Worm (Caenorhabditis elegans) whole organism, early embryonic: ENCODE data around the gene C05G5.7.

Source experiments
- B0310.2 ChIP-seq: sonication (generic microtip); optimal IDR thresholded peaks from 2 replicates; lab custom pipeline; 2016; ENCODE audit warnings: mild to moderate bottlenecking, missing genetic modification characterization, missing compliant biosample characterization
- ama-1 ChIP-seq: fragments of 150-350 bp; optimal IDR thresholded peaks from 2 replicates; lab custom pipeline; 2014
- hmbx-1 ChIP-seq: sonication (generic microtip); optimal IDR thresholded peaks from 2 replicates; lab custom pipeline; 2016; ENCODE audit warnings: mild to moderate bottlenecking, missing genetic modification characterization, missing compliant biosample characterization
- pes-1 ChIP-seq: fragments of 200-800 bp; sonication (Bioruptor generic); IDR thresholded peaks from 2 replicates; pipeline ENCODE4 v1.3.6; 2022; ENCODE audit warnings: missing genetic modification reagents, missing genetic modification characterization, missing compliant biosample characterization

DNA sequence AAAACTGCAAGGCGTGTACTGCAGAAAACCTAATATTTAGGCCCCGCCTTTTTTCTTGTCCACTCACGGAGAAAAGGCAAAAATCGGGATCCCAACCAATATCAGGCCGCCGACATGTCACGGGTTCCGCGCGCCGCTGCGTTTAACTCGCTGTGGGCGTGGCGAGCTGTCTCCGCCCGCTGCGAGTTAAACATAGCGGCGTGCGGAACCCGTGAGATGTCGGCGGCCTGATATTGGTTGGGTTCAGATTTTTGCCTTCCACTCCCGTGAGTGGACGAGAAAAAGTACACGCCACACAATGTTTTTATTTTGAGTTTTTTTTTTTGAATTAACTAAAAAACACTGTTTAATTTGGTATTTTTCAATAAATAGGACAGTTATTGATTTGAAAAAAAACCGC is 28.1 kb downstream of the C05G5.7 start:
- TF ChIP-seq ama-1 (lab: Kevin White, UChicago) (no peak), hmbx-1 (no peak), pes-1 (GFP tag; lab: Robert Waterston, UW) (no peak), B0310.2 (tag; lab: Kevin White, UChicago) (no peak)
